Worm (Caenorhabditis elegans): ENCODE measurements around the gene F32G8.2.

F32G8.2 gene

ce11 chrV:10525902-10526301 lies 23.9 kb upstream of the F32G8.2 start, which contains the start of the genes C35A5.8 and hda-11 (continued):
- TF ChIP-seq mdt-29 (GFP tag; IDR thresholded peaks at IDR 0.05), result no peak
- no peak for TF ChIP-seq attf-4 (tag; optimal IDR thresholded peaks at IDR 0.05)
- TF ChIP-seq daf-12 (tag; optimal IDR thresholded peaks at IDR 0.05), result no peak
- no peak for TF ChIP-seq pqm-1 (tag; optimal IDR thresholded peaks at IDR 0.05)
- no peak for TF ChIP-seq nhr-11 (tag; optimal IDR thresholded peaks at IDR 0.05)
- TF ChIP-seq Y105C5A.15 (GFP tag; IDR thresholded peaks at IDR 0.05), result no peak
- TF ChIP-seq zag-1 (tag; optimal IDR thresholded peaks at IDR 0.05), result no peak
- peak; percentile 73 for TF ChIP-seq dpl-1 (GFP tag; optimal IDR thresholded peaks at IDR 0.05)
- TF ChIP-seq daf-8 (GFP tag; IDR thresholded peaks at IDR 0.05), result no peak
- 0 out of 2 replicates have a peak, but pooled peaks have one; percentile 31 for TF ChIP-seq tag-97 (GFP tag; IDR thresholded peaks at IDR 0.05)
- TF ChIP-seq D1046.2 (GFP tag; IDR thresholded peaks at IDR 0.05), result 0 out of 2 replicates have a peak, but pooled peaks have one; percentile 68
- TF ChIP-seq zip-11 (GFP tag; IDR thresholded peaks at IDR 0.05), result no peak
- no peak; the same call in 1 of the 2 replicates for TF ChIP-seq pha-4 (GFP tag; IDR thresholded peaks at IDR 0.05)
- TF ChIP-seq pha-4 (tag; optimal IDR thresholded peaks at IDR 0.05), result no peak
- TF ChIP-seq hif-1 (tag; optimal IDR thresholded peaks at IDR 0.05), result peak in 1 of 2 experiments; percentile 89
- no peak for TF ChIP-seq spr-1 (tag; optimal IDR thresholded peaks at IDR 0.05)
- TF ChIP-seq madf-9 (GFP tag; conservative IDR thresholded peaks at IDR 0.05), result peak; percentile 78
- TF ChIP-seq ZK337.2 (GFP tag; IDR thresholded peaks at IDR 0.05), result peak; percentile 89
- TF ChIP-seq nhr-76 (tag; optimal IDR thresholded peaks at IDR 0.05), result no peak
- TF ChIP-seq zfp-3 (GFP tag; conservative IDR thresholded peaks at IDR 0.05), result peak; percentile 46; the same call in 1 of the 2 replicates
- TF ChIP-seq R02D3.7 (tag; optimal IDR thresholded peaks at IDR 0.05), result no peak
- peak; percentile 41 for TF ChIP-seq sdz-12 (GFP tag; optimal IDR thresholded peaks at IDR 0.05)
- TF ChIP-seq cey-2 (tag; optimal IDR thresholded peaks at IDR 0.05; ENCODE audit: borderline replicate concordance, insufficient read depth), result no peak
- TF ChIP-seq hmg-1.1 (GFP tag; IDR thresholded peaks at IDR 0.05), result peak; percentile 44; the same call in 1 of the 2 replicates
- no peak for TF ChIP-seq nhr-77 (tag; optimal IDR thresholded peaks at IDR 0.05)
- no peak for TF ChIP-seq lin-15B (tag; optimal IDR thresholded peaks at IDR 0.05)
- TF ChIP-seq F10B5.3 (tag; optimal IDR thresholded peaks at IDR 0.05), result no peak
- TF ChIP-seq Y5F2A.4 (GFP tag; optimal IDR thresholded peaks at IDR 0.05), result no peak
- TF ChIP-seq madf-5 (GFP tag; IDR thresholded peaks at IDR 0.05), result no peak
- TF ChIP-seq ces-1 (GFP tag; optimal IDR thresholded peaks at IDR 0.05), result no peak
- no peak for TF ChIP-seq ceh-32 (tag; optimal IDR thresholded peaks at IDR 0.05; ENCODE audit: poor library complexity)
- TF ChIP-seq lim-7 (GFP tag; IDR thresholded peaks at IDR 0.05), result no peak
- TF ChIP-seq Y75B8A.6 (GFP tag; IDR thresholded peaks at IDR 0.05), result no peak
- TF ChIP-seq nhr-42 (GFP tag; IDR thresholded peaks at IDR 0.05), result no peak
- TF ChIP-seq aha-1 (tag), result peak; percentile 42
- no peak for TF ChIP-seq arid-1 (GFP tag; conservative IDR thresholded peaks at IDR 0.05)
- TF ChIP-seq mes-2 (tag; optimal IDR thresholded peaks at IDR 0.05; ENCODE audit: poor library complexity, severe bottlenecking), result peak; percentile 98
- no peak for TF ChIP-seq lin-39 (tag; optimal IDR thresholded peaks at IDR 0.05)
- TF ChIP-seq zfp-2 (tag; optimal IDR thresholded peaks at IDR 0.05), result no peak
- no peak for TF ChIP-seq snpc-1.2 (GFP tag; IDR thresholded peaks at IDR 0.05)
- no peak for TF ChIP-seq jun-1 (tag; optimal IDR thresholded peaks at IDR 0.05)
- no peak for TF ChIP-seq saeg-2 (GFP tag; IDR thresholded peaks at IDR 0.05)
- peak; percentile 32 for TF ChIP-seq nhr-6 (tag; optimal IDR thresholded peaks at IDR 0.05)
- TF ChIP-seq nhr-48 (tag; optimal IDR thresholded peaks at IDR 0.05), result peak; percentile 31
- no peak for TF ChIP-seq ama-1 (optimal IDR thresholded peaks at IDR 0.05)
- peak; percentile 61 for TF ChIP-seq dmd-6 (GFP tag; IDR thresholded peaks at IDR 0.05)
- no peak for TF ChIP-seq ceh-20 (GFP tag; IDR thresholded peaks at IDR 0.05)
- no peak for TF ChIP-seq lin-29 (GFP tag; IDR thresholded peaks at IDR 0.05)
- TF ChIP-seq dmd-8 (GFP tag; IDR thresholded peaks at IDR 0.05), result no peak
- TF ChIP-seq hlh-30 (tag; optimal IDR thresholded peaks at IDR 0.05; ENCODE audit: insufficient read depth), result no peak
- TF ChIP-seq snpc-4 (tag; optimal IDR thresholded peaks at IDR 0.05), result no peak
- TF ChIP-seq mxl-2 (GFP tag; conservative IDR thresholded peaks at IDR 0.05), result 0 out of 2 replicates have a peak, but pooled peaks have one; percentile 27
